Fruit fly (Drosophila melanogaster) whole organism, wandering third instar larva: ENCODE measurements around the gene Rpp20.
A peak's percentile ranks its signal among the peaks of the same experiment; 100 is the strongest.

Source experiments
- Abd-B ChIP-seq: fragments of >200 bp; optimal IDR thresholded peaks from 2 replicates; lab custom pipeline; 2017; ENCODE audit warnings: missing biosample characterization, missing genetic modification characterization
- CG32264 ChIP-seq: fragments of 200-800 bp; sonication (Bioruptor generic); optimal IDR thresholded peaks from 2 replicates; lab custom pipeline; 2016; ENCODE audit warnings: missing biosample characterization, missing genetic modification characterization
- CG9705 ChIP-seq: fragments of 200-800 bp; sonication (Bioruptor generic); optimal IDR thresholded peaks from 2 replicates; lab custom pipeline; 2018; ENCODE audit warnings: missing biosample characterization, mild to moderate bottlenecking, missing genetic modification characterization
- Dfd ChIP-seq: fragments of >200 bp; optimal IDR thresholded peaks from 2 replicates; lab custom pipeline; 2017; ENCODE audit warnings: missing biosample characterization, missing genetic modification characterization
- Dif ChIP-seq: fragments of 200-275, 200-300 bp; sonication (Bioruptor generic); optimal IDR thresholded peaks from 2 replicates; lab custom pipeline; 2018; ENCODE audit warnings: missing biosample characterization, missing genetic modification characterization; ENCODE audit not compliant: partially characterized antibody
- GATAd ChIP-seq: sonication (Bioruptor generic); optimal IDR thresholded peaks from 2 replicates; lab custom pipeline; 2016; ENCODE audit warnings: missing biosample characterization, missing genetic modification characterization
- HLH106 ChIP-seq: fragments of 200-800 bp; optimal IDR thresholded peaks from 3 replicates; lab custom pipeline; 2019; ENCODE audit warnings: missing biosample characterization, mild to moderate bottlenecking, missing genetic modification characterization, moderate library complexity
- Hnf4 ChIP-seq: fragments of 200-800 bp; sonication (Bioruptor generic); optimal IDR thresholded peaks from 2 replicates; lab custom pipeline; 2016; ENCODE audit warnings: missing biosample characterization, mild to moderate bottlenecking, missing genetic modification characterization
- Hr78 ChIP-seq: fragments of >200 bp; optimal IDR thresholded peaks from 2 replicates; lab custom pipeline; 2017; ENCODE audit warnings: missing biosample characterization, missing genetic modification characterization
- Hr83 ChIP-seq: fragments of 200-300 bp; sonication (Bioruptor generic); optimal IDR thresholded peaks from 2 replicates; lab custom pipeline; 2016; ENCODE audit warnings: missing biosample characterization, mild to moderate bottlenecking, missing genetic modification characterization, moderate library complexity; ENCODE audit not compliant: poor library complexity, severe bottlenecking
- Jra ChIP-seq: sonication (Bioruptor generic); optimal IDR thresholded peaks from 2 replicates; lab custom pipeline; 2016; ENCODE audit warnings: missing biosample characterization, missing genetic modification characterization
- Mio ChIP-seq: sonication (Bioruptor generic); optimal IDR thresholded peaks from 2 replicates; lab custom pipeline; 2016; ENCODE audit warnings: missing biosample characterization, missing genetic modification characterization
- Myc ChIP-seq: fragments of >200 bp; optimal IDR thresholded peaks from 2 replicates; lab custom pipeline; 2017
- N ChIP-seq: fragments of >200 bp; optimal IDR thresholded peaks from 2 replicates; lab custom pipeline; 2018; ENCODE audit warnings: missing biosample characterization, missing external identifiers, missing genetic modification characterization
- OdsH ChIP-seq: fragments of 200-800 bp; sonication (Bioruptor generic); optimal IDR thresholded peaks from 2 replicates; lab custom pipeline; 2016; ENCODE audit warnings: missing biosample characterization, mild to moderate bottlenecking, missing genetic modification characterization
- Rel ChIP-seq, 2 experiments: fragments of 200-800 bp; sonication (Bioruptor generic) in 1 of 2; optimal IDR thresholded peaks; 2 replicates in 1 of 2; 3 replicates in 1 of 2; lab custom pipeline; 2016 to 2019; ENCODE audit warnings: mild to moderate bottlenecking in 2 of 2, missing biosample characterization in 2 of 2, missing genetic modification characterization in 2 of 2, moderate library complexity in 1 of 2
- Sp1 ChIP-seq: fragments of 200-800 bp; sonication (Bioruptor generic); optimal IDR thresholded peaks from 3 replicates; lab custom pipeline; 2019; ENCODE audit warnings: missing biosample characterization, mild to moderate bottlenecking, missing genetic modification characterization, moderate library complexity
- brk ChIP-seq: fragments of 200-800 bp; sonication (Bioruptor generic); optimal IDR thresholded peaks from 2 replicates; lab custom pipeline; 2016; ENCODE audit warnings: missing biosample characterization, mild to moderate bottlenecking, missing genetic modification characterization
- dl ChIP-seq, 2 experiments: fragments of 175-275, 200-275 bp in 1 of 2; fragments of 200-275 bp in 1 of 2; sonication (Bioruptor generic); optimal IDR thresholded peaks; lab custom pipeline; 2018; ENCODE audit warnings: mild to moderate bottlenecking in 2 of 2, missing biosample characterization in 2 of 2, missing genetic modification characterization in 2 of 2, moderate library complexity in 2 of 2; ENCODE audit not compliant: partially characterized antibody in 2 of 2, insufficient read depth in 1 of 2
- dmrt93B ChIP-seq: fragments of 200-800 bp; sonication (Bioruptor generic); optimal IDR thresholded peaks from 2 replicates; lab custom pipeline; 2018; ENCODE audit warnings: missing biosample characterization, mild to moderate bottlenecking, missing genetic modification characterization
- dsf ChIP-seq: sonication (Bioruptor generic); optimal IDR thresholded peaks from 2 replicates; lab custom pipeline; 2016; ENCODE audit warnings: missing biosample characterization, missing genetic modification characterization, borderline replicate concordance
- ey ChIP-seq: fragments of 200-800 bp; sonication (Bioruptor generic); optimal IDR thresholded peaks from 2 replicates; lab custom pipeline; 2016; ENCODE audit warnings: missing biosample characterization, missing genetic modification characterization
- foxo ChIP-seq, 2 experiments: fragments of 200-800 bp; sonication (Bioruptor generic); optimal IDR thresholded peaks; 2 replicates in 1 of 2; 3 replicates in 1 of 2; lab custom pipeline; 2016 to 2017; ENCODE audit warnings: missing biosample characterization in 2 of 2, missing genetic modification characterization in 2 of 2
- h ChIP-seq: fragments of 200-800 bp; sonication (Bioruptor generic); optimal IDR thresholded peaks from 3 replicates; lab custom pipeline; 2016; ENCODE audit warnings: missing biosample characterization, mild to moderate bottlenecking, missing genetic modification characterization
- pan ChIP-seq: fragments of >200 bp; optimal IDR thresholded peaks from 2 replicates; lab custom pipeline; 2017
- rgr ChIP-seq: fragments of 200-800 bp; sonication (Bioruptor generic); optimal IDR thresholded peaks from 3 replicates; lab custom pipeline; 2016; ENCODE audit warnings: missing biosample characterization, mild to moderate bottlenecking, missing genetic modification characterization
- sv ChIP-seq: fragments of 200-800 bp; sonication (Bioruptor generic); optimal IDR thresholded peaks from 3 replicates; lab custom pipeline; 2016; ENCODE audit warnings: missing biosample characterization, missing genetic modification characterization
- woc ChIP-seq: sonication (Bioruptor generic); optimal IDR thresholded peaks from 2 replicates; lab custom pipeline; 2016; ENCODE audit warnings: missing biosample characterization, mild to moderate bottlenecking, missing genetic modification characterization

Rpp20 gene

dm6 chrX:19752344-19752743, 8.1 kb downstream of the Rpp20 start:
- TF ChIP-seq Hr78 (GFP tag; lab: Kevin White, UChicago) (no peak), N (GFP tag; lab: Kevin White, UChicago) (no peak), Mio (GFP tag; lab: Kevin White, UChicago) (no peak), Abd-B (GFP tag; lab: Kevin White, UChicago) (no peak), Myc (lab: Kevin White, UChicago) (no peak), Jra (GFP tag; lab: Kevin White, UChicago) (no peak), sv (GFP tag; lab: Kevin White, UChicago) (no peak), Sp1 (GFP tag; lab: Kevin White, UChicago) (no peak), woc (GFP tag; lab: Kevin White, UChicago) (no peak), Dfd (GFP tag; lab: Kevin White, UChicago) (no peak), foxo (GFP tag; optimal IDR thresholded peaks at IDR 0.05; lab: Kevin White, UChicago) (no peak), dmrt93B (GFP tag; lab: Kevin White, UChicago) (no peak), Hnf4 (GFP tag; lab: Kevin White, UChicago) (no peak), Dif (GFP tag; lab: Kevin White, UChicago) (no peak)

dm6 chrX:19753710-19754109, 9.5 kb downstream of the Rpp20 start:
- TF ChIP-seq h (GFP tag; lab: Kevin White, UChicago) = no peak
- TF ChIP-seq, all 38 proteins: peak for 0

- no peak for TF ChIP-seq GATAd (GFP tag; lab: Kevin White, UChicago)
- no peak for TF ChIP-seq pan (lab: Kevin White, UChicago)
- no peak for TF ChIP-seq brk (GFP tag; lab: Kevin White, UChicago)
- TF ChIP-seq dmrt93B (GFP tag; lab: Kevin White, UChicago) = no peak
- TF ChIP-seq CG32264 (GFP tag; lab: Kevin White, UChicago) = no peak
- peak; percentile 38 for TF ChIP-seq Hr83 (GFP tag; lab: Kevin White, UChicago)
- TF ChIP-seq Myc (lab: Kevin White, UChicago) = no peak
- no peak for TF ChIP-seq OdsH (GFP tag; lab: Kevin White, UChicago)
- no peak for TF ChIP-seq HLH106 (tag; lab: Kevin White, UChicago)
- peak; percentile 14 for TF ChIP-seq h (GFP tag; lab: Kevin White, UChicago)
- TF ChIP-seq rgr (GFP tag; lab: Kevin White, UChicago) = no peak
- peak in 1 of 2 experiments; percentile 44 for TF ChIP-seq dl (GFP tag; optimal IDR thresholded peaks at IDR 0.05; lab: Kevin White, UChicago; ENCODE audit: insufficient read depth in 1 of 2, partially characterized antibody in 2 of 2)
- no peak for TF ChIP-seq ey (GFP tag; lab: Kevin White, UChicago)
- TF ChIP-seq dsf = no peak
- peak; percentile 63 for TF ChIP-seq Dif (GFP tag; lab: Kevin White, UChicago)
- TF ChIP-seq Hnf4 (GFP tag; lab: Kevin White, UChicago) = no peak
- no peak for TF ChIP-seq Sp1 (GFP tag; lab: Kevin White, UChicago)
- TF ChIP-seq sv (GFP tag; lab: Kevin White, UChicago) = no peak
Measured at dm6 chrX:19754152-19754579, 9.9 kb downstream of the Rpp20 start.

- no peak for TF ChIP-seq brk (GFP tag; lab: Kevin White, UChicago)
- no peak for TF ChIP-seq CG9705 (GFP tag; lab: Kevin White, UChicago)
- TF ChIP-seq Rel (GFP tag; optimal IDR thresholded peaks at IDR 0.05; lab: Kevin White, UChicago) = no peak
- TF ChIP-seq Rel (tag; optimal IDR thresholded peaks at IDR 0.05; lab: Kevin White, UChicago) = peak; percentile 15
- TF ChIP-seq Hnf4 (GFP tag; lab: Kevin White, UChicago) = peak; percentile 63
- TF ChIP-seq, all 38 proteins: peak for 2
Measured at dm6 chrX:19754705-19755403, 10.6 kb downstream of the Rpp20 start.

dm6 chrX:19762167-19762566, 17.9 kb downstream of the Rpp20 start:
- no peak for TF ChIP-seq dmrt93B (GFP tag; lab: Kevin White, UChicago)
- TF ChIP-seq Hr83 (GFP tag; lab: Kevin White, UChicago) = peak; percentile 6
- no peak for TF ChIP-seq OdsH (GFP tag; lab: Kevin White, UChicago)
- no peak for TF ChIP-seq CG9705 (GFP tag; lab: Kevin White, UChicago)
- TF ChIP-seq foxo (GFP tag; optimal IDR thresholded peaks at IDR 0.05; lab: Kevin White, UChicago) = peak in 1 of 2 experiments; percentile 18
